Fruit fly (Drosophila melanogaster): Measurements from ENCODE around the gene Tgs1.

DNA sequence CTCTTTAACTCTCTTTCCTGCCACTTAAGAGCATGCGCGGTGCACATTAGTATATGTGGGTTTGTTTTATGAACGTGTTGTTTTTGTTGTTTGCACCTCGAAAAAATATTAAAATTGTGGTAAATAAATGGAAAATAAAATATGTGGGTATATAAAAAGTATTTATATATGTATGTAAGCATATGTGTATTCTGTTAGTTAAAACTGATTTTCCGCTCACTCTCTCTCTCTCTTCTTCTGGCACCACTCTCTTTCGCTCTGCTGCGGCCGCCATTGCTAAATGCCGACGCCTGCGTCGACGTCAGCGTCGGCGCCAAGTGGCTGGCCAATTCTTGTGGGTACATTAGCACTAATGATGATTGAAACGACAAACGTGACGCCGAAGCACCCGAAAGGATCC lies 9.9 kb downstream of the Tgs1 start:
- TF ChIP-seq Pif1A (GFP tag; optimal IDR thresholded peaks at IDR 0.05) (no peak), CG4496 (GFP tag; IDR thresholded peaks at IDR 0.05) (no peak)

All from whole organism, pupa.